Fruit fly (Drosophila melanogaster): ENCODE measurements around the gene Nhe1.

Gene Nhe1

DNA sequence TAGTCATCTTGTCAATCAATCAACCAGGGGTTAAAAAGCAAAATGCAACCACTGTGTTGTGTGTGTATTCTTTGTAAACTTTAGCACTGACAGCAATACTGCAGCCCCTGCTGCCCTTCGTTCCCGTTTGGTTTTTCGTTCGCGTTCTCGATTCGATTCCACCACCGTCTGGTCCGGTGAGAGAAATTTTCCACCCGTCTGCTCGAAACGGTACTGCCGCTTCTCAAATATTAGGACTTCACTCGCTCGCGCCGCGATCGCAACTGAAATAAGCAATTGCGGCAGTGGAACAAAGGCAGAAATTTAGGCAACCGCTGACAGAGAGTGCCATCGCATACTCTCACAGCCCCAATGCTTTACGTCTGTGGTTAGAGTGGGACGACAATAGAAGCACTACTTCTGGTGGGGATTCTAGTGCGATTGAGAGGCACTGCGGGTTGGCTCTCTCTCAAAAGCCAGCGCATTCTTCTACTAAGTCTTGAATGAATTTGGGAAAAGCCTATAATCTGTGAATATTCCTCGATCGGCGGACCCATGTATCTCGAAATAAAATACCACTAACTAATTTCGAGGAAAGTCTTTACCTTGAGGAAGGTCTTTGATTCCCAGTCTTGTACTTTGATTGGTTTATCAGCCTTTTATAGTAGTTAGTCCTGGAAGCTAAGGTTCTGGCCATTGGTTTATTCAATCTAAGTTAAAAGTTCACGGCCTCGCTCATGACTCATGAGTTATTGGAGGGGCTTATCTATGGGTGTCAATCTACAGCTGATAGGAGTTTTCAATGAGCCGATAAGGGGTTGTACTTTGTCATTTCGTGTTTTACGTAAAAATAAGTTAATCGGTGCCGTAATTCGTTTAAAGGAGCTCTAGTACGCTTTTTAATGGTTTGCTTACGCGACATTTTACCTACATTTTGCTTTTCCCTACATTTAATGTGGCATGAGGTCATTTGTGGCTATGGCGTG, 22.7 kb upstream of the Nhe1 start (continued):
- TF ChIP-seq Trl (optimal IDR thresholded peaks at IDR 0.05) (peak; percentile 88 to 90), Trl (GFP tag; optimal IDR thresholded peaks at IDR 0.05) (peak; percentile 50), Max (GFP tag; optimal IDR thresholded peaks at IDR 0.05) (peak; percentile 30), stwl (tag; optimal IDR thresholded peaks at IDR 0.05) (peak; percentile 36), cwo (GFP tag; optimal IDR thresholded peaks at IDR 0.05) (no peak), CG10462 (GFP tag; optimal IDR thresholded peaks at IDR 0.05) (no peak), CG14667 (GFP tag; IDR thresholded peaks at IDR 0.05) (no peak), Abd-B (GFP tag; optimal IDR thresholded peaks at IDR 0.05) (no peak), CG7963 (GFP tag; IDR thresholded peaks at IDR 0.05; ENCODE audit: partially characterized antibody) (0 out of 3 replicates have a peak, but pooled peaks have one; percentile 36), ac (GFP tag; optimal IDR thresholded peaks at IDR 0.05) (no peak), fru (optimal IDR thresholded peaks at IDR 0.05) (no peak), ERR (GFP tag; optimal IDR thresholded peaks at IDR 0.05) (peak; percentile 17), twi (tag; optimal IDR thresholded peaks at IDR 0.05) (no peak), CG32532 (GFP tag; IDR thresholded peaks at IDR 0.05) (peak; percentile 59; the same call in 1 of the 2 replicates), CG42726 (GFP tag; IDR thresholded peaks at IDR 0.05; ENCODE audit: partially characterized antibody) (peak; percentile 67; the same call in 1 of the 2 replicates), Tbp (GFP tag; optimal IDR thresholded peaks at IDR 0.05) (no peak), CG30403 (GFP tag; optimal IDR thresholded peaks at IDR 0.05) (no peak), eyg (GFP tag; optimal IDR thresholded peaks at IDR 0.05) (no peak), gsb (GFP tag; IDR thresholded peaks at IDR 0.05) (no peak), dysf (GFP tag; IDR thresholded peaks at IDR 0.05) (no peak), CG6854 (GFP tag; optimal IDR thresholded peaks at IDR 0.05) (peak; percentile 31), bsh (GFP tag; optimal IDR thresholded peaks at IDR 0.05) (peak in 1 of 2 experiments; percentile 3), slou (GFP tag; optimal IDR thresholded peaks at IDR 0.05) (no peak), CG18262 (tag; optimal IDR thresholded peaks at IDR 0.05) (peak; percentile 29), CG10959 (GFP tag; IDR thresholded peaks at IDR 0.05) (no peak), chm (GFP tag; IDR thresholded peaks at IDR 0.05) (peak; percentile 91), CG32772 (GFP tag; IDR thresholded peaks at IDR 0.05) (no peak), Hmx (GFP tag; optimal IDR thresholded peaks at IDR 0.05) (no peak), CG10654 (GFP tag; optimal IDR thresholded peaks at IDR 0.05) (no peak), Asciz (GFP tag; optimal IDR thresholded peaks at IDR 0.05) (peak; percentile 30), CG1647 (GFP tag; optimal IDR thresholded peaks at IDR 0.05) (peak; percentile 0), CG30020 (tag; optimal IDR thresholded peaks at IDR 0.05) (no peak), disco-r (GFP tag; optimal IDR thresholded peaks at IDR 0.05) (no peak), CG10274 (GFP tag; optimal IDR thresholded peaks at IDR 0.05) (no peak), tx (GFP tag; optimal IDR thresholded peaks at IDR 0.05) (no peak), CG5180 (GFP tag; optimal IDR thresholded peaks at IDR 0.05) (no peak), tup (GFP tag; optimal IDR thresholded peaks at IDR 0.05) (no peak), btn (GFP tag; optimal IDR thresholded peaks at IDR 0.05) (no peak), repo (GFP tag; optimal IDR thresholded peaks at IDR 0.05) (no peak), nerfin-1 (tag; optimal IDR thresholded peaks at IDR 0.05) (peak; percentile 67), salm (tag; optimal IDR thresholded peaks at IDR 0.05) (peak; percentile 13), ara (GFP tag; IDR thresholded peaks at IDR 0.05) (0 out of 2 replicates have a peak, but pooled peaks have one; percentile 14), CG1529 (GFP tag; optimal IDR thresholded peaks at IDR 0.05) (no peak), gcm (GFP tag; optimal IDR thresholded peaks at IDR 0.05) (peak; percentile 78), sqz (GFP tag; optimal IDR thresholded peaks at IDR 0.05) (peak; percentile 2), Bdp1 (GFP tag; optimal IDR thresholded peaks at IDR 0.05) (no peak), CG5245 (GFP tag; optimal IDR thresholded peaks at IDR 0.05) (no peak), CG13775 (GFP tag; optimal IDR thresholded peaks at IDR 0.05) (no peak), HHEX (GFP tag; optimal IDR thresholded peaks at IDR 0.05) (peak; percentile 55)

Measured in whole organism, embryonic.